Fruit fly (Drosophila melanogaster) Kc167 (cell line): ENCODE results near the gene Dnaaf5.

Source experiments
- h ChIP-seq: fragments of >200 bp; optimal IDR thresholded peaks from 3 replicates; lab custom pipeline; 2018; ENCODE audit warnings: missing external identifiers
- insv ChIP-seq: fragments of >200 bp; optimal IDR thresholded peaks from 3 replicates; lab custom pipeline; 2018; ENCODE audit warnings: missing external identifiers

DNA sequence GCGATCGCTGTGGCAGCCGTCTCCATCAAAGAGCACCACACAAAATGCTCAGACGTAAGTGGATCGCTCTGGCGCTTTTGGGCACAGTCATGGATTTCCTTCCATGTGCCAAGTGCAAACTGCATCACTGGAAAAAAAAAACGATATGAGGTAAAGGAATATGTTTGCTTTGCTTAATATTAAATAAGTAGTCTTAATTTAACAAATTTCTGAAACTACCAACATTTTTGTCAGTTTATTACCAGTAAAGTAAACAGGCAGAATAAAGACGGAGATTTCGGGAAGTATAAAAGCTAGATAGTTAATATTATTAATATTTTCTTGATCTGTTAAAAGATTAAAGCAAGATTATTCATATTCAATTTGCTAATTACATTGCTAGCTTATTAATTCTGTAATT is 22.9 kb upstream of the Dnaaf5 start:
- TF ChIP-seq insv (lab: Kevin White, UChicago) (no peak), h (lab: Kevin White, UChicago) (no peak)
